Worm (Caenorhabditis elegans): ENCODE measurements around the gene chil-7.

The chil-7 gene

ce11 chrII:9879815-9880214, 8.8 kb upstream of the chil-7 start:
- TF ChIP-seq dpff-1 (tag; optimal IDR thresholded peaks at IDR 0.05) (no peak), ZK185.1 (tag; optimal IDR thresholded peaks at IDR 0.05; ENCODE audit: poor library complexity, severe bottlenecking) (no peak), F33H1.4 (GFP tag; IDR thresholded peaks at IDR 0.05) (no peak), B0019.2 (GFP tag; conservative IDR thresholded peaks at IDR 0.05) (no peak), C17E4.6 (GFP tag; IDR thresholded peaks at IDR 0.05) (no peak), F39B2.1 (GFP tag; IDR thresholded peaks at IDR 0.05) (no peak), nfya-2 (GFP tag; IDR thresholded peaks at IDR 0.05) (no peak), cebp-1 (GFP tag; IDR thresholded peaks at IDR 0.05) (no peak), cebp-1 (tag; optimal IDR thresholded peaks at IDR 0.05) (no peak), lir-1 (GFP tag; conservative IDR thresholded peaks at IDR 0.05) (no peak), ceh-27 (GFP tag; optimal IDR thresholded peaks at IDR 0.05) (no peak), snpc-1.1 (tag; optimal IDR thresholded peaks at IDR 0.05; ENCODE audit: insufficient read depth) (no peak), lin-40 (tag; optimal IDR thresholded peaks at IDR 0.05) (no peak), athp-1 (tag; optimal IDR thresholded peaks at IDR 0.05) (no peak), snpc-3.4 (tag; optimal IDR thresholded peaks at IDR 0.05) (no peak), madf-8 (GFP tag; conservative IDR thresholded peaks at IDR 0.05) (no peak), T26A5.8 (tag; optimal IDR thresholded peaks at IDR 0.05) (no peak), nhr-179 (tag; optimal IDR thresholded peaks at IDR 0.05) (no peak)

- TF ChIP-seq nhr-80 (tag; optimal IDR thresholded peaks at IDR 0.05) (no peak), B0019.2 (GFP tag; conservative IDR thresholded peaks at IDR 0.05) (no peak), mes-4 (tag; optimal IDR thresholded peaks at IDR 0.05) (no peak), atf-7 (tag; optimal IDR thresholded peaks at IDR 0.05) (no peak), F39B2.1 (GFP tag; IDR thresholded peaks at IDR 0.05) (no peak), dox-1 (GFP tag; IDR thresholded peaks at IDR 0.05) (no peak), pha-4 (tag; optimal IDR thresholded peaks at IDR 0.05) (no peak), rec-8 (tag; optimal IDR thresholded peaks at IDR 0.05) (no peak), hlh-12 (tag; optimal IDR thresholded peaks at IDR 0.05) (no peak), hrde-1 (tag; optimal IDR thresholded peaks at IDR 0.05; ENCODE audit: borderline replicate concordance) (no peak), nfya-2 (GFP tag; IDR thresholded peaks at IDR 0.05) (no peak), die-1 (tag; optimal IDR thresholded peaks at IDR 0.05) (no peak), bed-2 (GFP tag; IDR thresholded peaks at IDR 0.05) (no peak), ztf-18 (tag; optimal IDR thresholded peaks at IDR 0.05) (no peak), ztf-22 (GFP tag; optimal IDR thresholded peaks at IDR 0.05) (no peak), snpc-4 (GFP tag; optimal IDR thresholded peaks at IDR 0.05) (no peak), snpc-4 (tag; optimal IDR thresholded peaks at IDR 0.05) (no peak)
Measured at ce11 chrII:9874508-9875229, 3.7 kb upstream of the chil-7 start, which contains the start of the genes chil-2 and ctsa-3.2. Gene chil-2, minus strand, starts transcription at chrII:9874608. Gene ctsa-3.2, plus strand, starts transcription at chrII:9875179.

ce11 chrII:9872961-9873360, 2.0 kb upstream of the chil-7 start, which contains the start of gene chil-8:
Gene chil-8, minus strand, starts transcription at chrII:9873061.
- TF ChIP-seq F37B4.10 (GFP tag; IDR thresholded peaks at IDR 0.05) (no peak), rcor-1 (GFP tag; IDR thresholded peaks at IDR 0.05) (no peak), cebp-2 (GFP tag; IDR thresholded peaks at IDR 0.05) (no peak), ceh-58 (GFP tag; IDR thresholded peaks at IDR 0.05) (no peak), lin-54 (GFP tag; optimal IDR thresholded peaks at IDR 0.05) (no peak), ceh-79 (tag; optimal IDR thresholded peaks at IDR 0.05) (no peak), lin-40 (tag; optimal IDR thresholded peaks at IDR 0.05) (no peak), let-526 (GFP tag; IDR thresholded peaks at IDR 0.05) (no peak), nhr-120 (GFP tag; IDR thresholded peaks at IDR 0.05) (no peak), mes-4 (tag; optimal IDR thresholded peaks at IDR 0.05) (no peak), chd-7 (tag; optimal IDR thresholded peaks at IDR 0.05) (no peak), F49E8.2 (tag; optimal IDR thresholded peaks at IDR 0.05; ENCODE audit: insufficient read depth) (no peak), C17E4.6 (GFP tag; IDR thresholded peaks at IDR 0.05) (no peak), dpl-1 (GFP tag; optimal IDR thresholded peaks at IDR 0.05) (no peak), attf-3 (GFP tag; conservative IDR thresholded peaks at IDR 0.05) (no peak), atf-7 (tag; optimal IDR thresholded peaks at IDR 0.05) (no peak), bed-2 (GFP tag; IDR thresholded peaks at IDR 0.05) (no peak), rpc-1 (optimal IDR thresholded peaks at IDR 0.05) (no peak), rpc-1 (tag; optimal IDR thresholded peaks at IDR 0.05) (no peak)

Measured in whole organism, young adult.